Worm (Caenorhabditis elegans): ENCODE measurements around the gene Y41G9A.6.

DNA sequence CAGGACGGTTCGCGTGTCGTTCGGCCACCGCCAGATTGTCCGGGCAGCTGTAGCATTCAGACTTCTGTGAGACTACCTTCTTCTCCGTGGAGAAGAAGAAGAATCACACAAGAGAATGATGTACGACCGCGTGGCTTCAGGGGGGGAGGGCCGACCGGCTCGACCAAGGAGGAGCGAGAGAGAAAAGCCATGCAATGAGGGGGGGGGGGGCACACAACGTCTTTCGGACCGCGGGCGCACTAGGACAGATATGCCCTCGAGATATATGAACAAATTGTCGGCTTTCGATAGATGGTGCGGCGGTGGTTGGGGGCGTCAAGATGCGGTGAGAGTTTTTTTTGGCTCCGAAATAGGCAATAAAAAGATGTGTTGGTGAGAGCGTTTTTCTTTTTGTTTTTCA, 37.0 kb upstream of the Y41G9A.6 start:
- no peak for TF ChIP-seq ztf-23 (GFP tag; IDR thresholded peaks at IDR 0.05)
- TF ChIP-seq med-1 (GFP tag; optimal IDR thresholded peaks at IDR 0.05; ENCODE audit: insufficient read depth) = no peak
- TF ChIP-seq klf-2 (GFP tag; conservative IDR thresholded peaks at IDR 0.05) = no peak

All from whole organism, midembryonic.